Worm (Caenorhabditis elegans): ENCODE data around the gene gly-11.

The gly-11 gene

ce11 chrIII:12149958-12150357 is 27.1 kb downstream of the gly-11 start:
- no peak for TF ChIP-seq him-1 (tag; optimal IDR thresholded peaks at IDR 0.05)
- peak; percentile 76 for TF ChIP-seq zfh-2 (GFP tag; conservative IDR thresholded peaks at IDR 0.05)

ce11 chrIII:12143792-12144191 is 33.3 kb downstream of the gly-11 start:
- TF ChIP-seq Y79H2A.3 (GFP tag; conservative IDR thresholded peaks at IDR 0.05) (no peak), Y67H2A.10 (GFP tag; conservative IDR thresholded peaks at IDR 0.05) (no peak)

DNA sequence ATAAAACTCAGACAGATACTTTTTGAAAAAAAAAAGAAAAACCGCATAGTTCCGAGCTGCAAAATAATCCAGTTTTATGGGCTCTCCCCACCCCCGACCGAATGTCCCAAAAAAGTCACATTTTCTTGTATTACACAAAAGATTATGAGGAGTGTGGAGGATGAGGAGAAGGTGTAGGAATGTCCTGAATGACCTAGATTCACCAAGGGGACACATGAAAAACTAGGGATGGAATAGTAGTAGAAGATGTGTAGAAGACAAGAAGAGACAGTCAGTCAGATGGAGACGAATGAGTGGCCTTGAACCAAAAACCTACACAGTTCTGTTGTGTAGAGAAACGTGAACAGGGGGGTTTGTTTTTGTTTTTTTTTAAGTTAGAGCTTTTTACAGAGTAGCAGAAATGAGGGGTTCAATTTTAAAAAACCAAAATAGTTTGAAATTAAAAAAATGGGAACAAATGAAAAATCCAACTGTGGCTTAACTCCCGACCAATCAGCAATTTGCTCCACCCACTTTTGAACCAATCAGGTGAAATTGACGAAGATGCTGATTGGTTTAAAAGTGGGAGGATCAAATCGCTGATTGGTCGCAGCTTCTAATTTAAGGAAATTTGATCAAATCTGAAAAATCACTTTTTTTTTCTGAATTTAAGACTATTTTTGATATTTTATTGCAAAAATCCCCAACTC is 34.5 kb downstream of the gly-11 start:
- no peak for TF ChIP-seq rec-8 (tag; optimal IDR thresholded peaks at IDR 0.05)
- no peak for TF ChIP-seq attf-5 (GFP tag; optimal IDR thresholded peaks at IDR 0.05)
- no peak for TF ChIP-seq nhr-90 (tag; optimal IDR thresholded peaks at IDR 0.05)
- no peak for TF ChIP-seq ztf-25 (GFP tag; IDR thresholded peaks at IDR 0.05)
- no peak for TF ChIP-seq zim-3 (tag; optimal IDR thresholded peaks at IDR 0.05)
- no peak for TF ChIP-seq ceh-100 (GFP tag; IDR thresholded peaks at IDR 0.05)
- TF ChIP-seq gei-17 (GFP tag; optimal IDR thresholded peaks at IDR 0.05): no peak
- TF ChIP-seq nhr-80 (tag; optimal IDR thresholded peaks at IDR 0.05): no peak
- TF ChIP-seq ceh-27 (GFP tag; optimal IDR thresholded peaks at IDR 0.05): no peak
- TF ChIP-seq mcd-1 (GFP tag; IDR thresholded peaks at IDR 0.05): no peak
- TF ChIP-seq madf-10 (tag; optimal IDR thresholded peaks at IDR 0.05): no peak
- TF ChIP-seq pbrm-1 (GFP tag; IDR thresholded peaks at IDR 0.05): no peak
- no peak for TF ChIP-seq lin-35 (GFP tag; optimal IDR thresholded peaks at IDR 0.05)
- no peak for TF ChIP-seq xnd-1 (tag; optimal IDR thresholded peaks at IDR 0.05)
- no peak for TF ChIP-seq Y56A3A.18 (GFP tag; IDR thresholded peaks at IDR 0.05)
- no peak for TF ChIP-seq hlh-12 (tag; optimal IDR thresholded peaks at IDR 0.05)
- no peak for TF ChIP-seq Y53G8AR.9 (GFP tag; conservative IDR thresholded peaks at IDR 0.05)
- TF ChIP-seq somi-1 (GFP tag; optimal IDR thresholded peaks at IDR 0.05): no peak

DNA sequence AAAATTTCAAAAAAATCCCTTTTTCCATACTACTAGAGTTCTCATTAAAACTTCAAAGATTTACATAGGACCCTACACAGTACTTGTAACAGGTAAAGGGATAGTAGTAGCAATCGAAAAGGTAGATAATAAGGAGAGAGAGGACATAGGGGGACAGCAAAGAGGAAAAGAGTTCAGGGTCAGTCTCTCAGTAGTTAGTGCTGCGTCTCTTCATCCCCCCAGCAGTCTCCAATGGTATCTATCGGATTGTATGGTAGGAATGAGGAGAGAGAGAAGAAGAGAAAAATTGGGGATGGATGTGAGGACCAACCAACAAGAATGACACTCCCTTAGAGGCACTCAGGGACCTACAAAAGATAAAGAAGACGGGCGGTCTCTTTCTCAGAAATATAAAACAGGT is 37.6 kb downstream of the gly-11 start:
- TF ChIP-seq unc-62 (GFP tag; optimal IDR thresholded peaks at IDR 0.05) (no peak), lin-26 (GFP tag; IDR thresholded peaks at IDR 0.05) (no peak), nhr-27 (tag; optimal IDR thresholded peaks at IDR 0.05) (no peak), madf-6 (GFP tag; IDR thresholded peaks at IDR 0.05) (no peak), unc-130 (GFP tag; optimal IDR thresholded peaks at IDR 0.05) (no peak), bed-2 (GFP tag; IDR thresholded peaks at IDR 0.05) (no peak)

ce11 chrIII:12138235-12138634 is 38.8 kb downstream of the gly-11 start:
- peak; percentile 91 for TF ChIP-seq nhr-80 (tag; optimal IDR thresholded peaks at IDR 0.05)
- TF ChIP-seq cebp-1 (GFP tag; IDR thresholded peaks at IDR 0.05): no peak
- no peak for TF ChIP-seq cebp-1 (tag; optimal IDR thresholded peaks at IDR 0.05)

DNA sequence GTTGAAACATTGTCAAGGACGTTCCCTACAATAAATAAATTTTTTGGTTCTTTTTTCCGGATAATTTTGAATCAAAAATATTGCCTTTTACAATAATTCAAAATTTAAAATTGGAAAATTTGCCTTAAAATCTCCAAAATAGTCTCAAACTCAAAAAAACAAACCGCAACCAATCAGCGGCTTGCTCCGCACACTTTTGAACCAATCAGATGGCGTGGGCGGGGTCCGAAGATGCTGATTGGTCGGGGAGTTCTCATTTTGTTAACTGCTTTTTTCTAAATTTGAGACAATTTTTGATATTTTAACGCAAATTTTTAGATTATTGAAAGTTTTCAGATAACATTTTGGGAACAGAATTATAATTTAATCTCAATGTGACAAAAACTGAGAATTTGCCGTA is 39.5 kb downstream of the gly-11 start:
- TF ChIP-seq nfyb-1 (GFP tag; IDR thresholded peaks at IDR 0.05) (peak; percentile 77), ztf-25 (GFP tag; IDR thresholded peaks at IDR 0.05) (no peak)
